Fruit fly (Drosophila melanogaster) whole organism, wandering third instar larva: Measurements from ENCODE around the gene Smug.

Source experiments
- CG32264 ChIP-seq: fragments of 200-800 bp; sonication (Bioruptor generic); optimal IDR thresholded peaks from 2 replicates; lab custom pipeline; 2016; ENCODE audit warnings: missing biosample characterization, missing genetic modification characterization
- Dfd ChIP-seq: fragments of >200 bp; optimal IDR thresholded peaks from 2 replicates; lab custom pipeline; 2017; ENCODE audit warnings: missing biosample characterization, missing genetic modification characterization
- Dif ChIP-seq: fragments of 200-275, 200-300 bp; sonication (Bioruptor generic); optimal IDR thresholded peaks from 2 replicates; lab custom pipeline; 2018; ENCODE audit warnings: missing biosample characterization, missing genetic modification characterization; ENCODE audit not compliant: partially characterized antibody
- N ChIP-seq: fragments of >200 bp; optimal IDR thresholded peaks from 2 replicates; lab custom pipeline; 2018; ENCODE audit warnings: missing biosample characterization, missing external identifiers, missing genetic modification characterization
- Rel ChIP-seq, 2 experiments: fragments of 200-800 bp; sonication (Bioruptor generic) in 1 of 2; optimal IDR thresholded peaks; 2 replicates in 1 of 2; 3 replicates in 1 of 2; lab custom pipeline; 2016 to 2019; ENCODE audit warnings: mild to moderate bottlenecking in 2 of 2, missing biosample characterization in 2 of 2, missing genetic modification characterization in 2 of 2, moderate library complexity in 1 of 2
- br ChIP-seq: fragments of 200-800 bp; sonication (Bioruptor generic); optimal IDR thresholded peaks from 2 replicates; lab custom pipeline; 2016; ENCODE audit warnings: missing biosample characterization, missing genetic modification characterization
- dsf ChIP-seq: sonication (Bioruptor generic); optimal IDR thresholded peaks from 2 replicates; lab custom pipeline; 2016; ENCODE audit warnings: missing biosample characterization, missing genetic modification characterization, borderline replicate concordance
- ey ChIP-seq: fragments of 200-800 bp; sonication (Bioruptor generic); optimal IDR thresholded peaks from 2 replicates; lab custom pipeline; 2016; ENCODE audit warnings: missing biosample characterization, missing genetic modification characterization
- h ChIP-seq: fragments of 200-800 bp; sonication (Bioruptor generic); optimal IDR thresholded peaks from 3 replicates; lab custom pipeline; 2016; ENCODE audit warnings: missing biosample characterization, mild to moderate bottlenecking, missing genetic modification characterization
- jim ChIP-seq: fragments of 175-275, 200-325 bp; sonication (Bioruptor generic); optimal IDR thresholded peaks from 2 replicates; lab custom pipeline; 2016; ENCODE audit warnings: missing biosample characterization, mild to moderate bottlenecking, missing genetic modification characterization
- psq ChIP-seq: fragments of 200-800 bp; sonication (Bioruptor generic); optimal IDR thresholded peaks from 3 replicates; lab custom pipeline; 2017; ENCODE audit warnings: missing biosample characterization, mild to moderate bottlenecking, missing genetic modification characterization, moderate library complexity
- sage ChIP-seq: fragments of 200-800 bp; sonication (Bioruptor generic); optimal IDR thresholded peaks from 2 replicates; lab custom pipeline; 2016; ENCODE audit warnings: missing biosample characterization, mild to moderate bottlenecking, missing genetic modification characterization
- usp ChIP-seq: fragments of >200 bp; optimal IDR thresholded peaks from 2 replicates; lab custom pipeline; 2017; ENCODE audit warnings: missing biosample characterization, missing genetic modification characterization
- woc ChIP-seq: sonication (Bioruptor generic); optimal IDR thresholded peaks from 2 replicates; lab custom pipeline; 2016; ENCODE audit warnings: missing biosample characterization, mild to moderate bottlenecking, missing genetic modification characterization

- TF ChIP-seq usp (GFP tag; lab: Kevin White, UChicago) (no peak), woc (GFP tag; lab: Kevin White, UChicago) (no peak), h (GFP tag; lab: Kevin White, UChicago) (no peak), Rel (GFP tag; optimal IDR thresholded peaks at IDR 0.05; lab: Kevin White, UChicago) (no peak), Rel (tag; optimal IDR thresholded peaks at IDR 0.05; lab: Kevin White, UChicago) (no peak), br (GFP tag; lab: Kevin White, UChicago) (no peak), N (GFP tag; lab: Kevin White, UChicago) (no peak), CG32264 (GFP tag; lab: Kevin White, UChicago) (no peak), sage (GFP tag; lab: Kevin White, UChicago) (no peak), dsf (GFP tag; lab: Kevin White, UChicago) (no peak), Dfd (GFP tag; lab: Kevin White, UChicago) (no peak), psq (GFP tag; lab: Kevin White, UChicago) (no peak), jim (GFP tag; lab: Kevin White, UChicago) (no peak), ey (no peak), Dif (GFP tag; lab: Kevin White, UChicago) (no peak)
Observed at dm6 chr3R:17120165-17120564, 30.2 kb upstream of the Smug start, which contains the start of gene CG34278.
